Worm (Caenorhabditis elegans) whole organism, L3 larva: ENCODE data around the gene ZK666.4.

Experiments used
- sea-2 ChIP-seq: fragments of 150-350 bp; sonication (generic microtip); optimal IDR thresholded peaks from 4 replicates; lab custom pipeline; 2014; ENCODE audit warnings: missing biosample characterization, missing genetic modification reagents, missing genetic modification characterization
- zag-1 ChIP-seq: fragments of 150-350 bp; optimal IDR thresholded peaks from 2 replicates; lab custom pipeline; 2014; ENCODE audit warnings: missing biosample characterization, missing genetic modification characterization

ce11 chrII:10495912-10496311 lies 18.9 kb downstream of the ZK666.4 start, which contains the start of gene ZK666.12:
- TF ChIP-seq sea-2 (no peak), zag-1 (tag; lab: Kevin White, UChicago) (no peak)
